Worm (Caenorhabditis elegans) whole organism, L2 larva: ENCODE data around the gene cyp-34A7.

ENCODE experiments used
- ama-1 ChIP-seq: fragments of 150-350 bp; optimal IDR thresholded peaks from 2 replicates; lab custom pipeline; 2018; ENCODE audit warnings: inconsistent platforms
- nhr-11 ChIP-seq: fragments of 150-350 bp; optimal IDR thresholded peaks from 2 replicates; lab custom pipeline; 2014; ENCODE audit warnings: missing biosample characterization, missing genetic modification characterization
- nhr-6 ChIP-seq: fragments of 150-350 bp; optimal IDR thresholded peaks from 2 replicates; lab custom pipeline; 2014; ENCODE audit warnings: missing biosample characterization, missing genetic modification characterization

- TF ChIP-seq nhr-6 (tag; lab: Kevin White, UChicago) (no peak), ama-1 (lab: Kevin White, UChicago) (peak; percentile 23), nhr-11 (no peak)
These were observed 16.8 kb upstream of the cyp-34A7 start for ce11 chrV:3980228-3980933.
